Worm (Caenorhabditis elegans) whole organism, young adult: ENCODE measurements around the gene erfa-3.

Experiments used
- F37B4.10 ChIP-seq: fragments of 200-800 bp; sonication (Bioruptor generic); IDR thresholded peaks from 2 replicates; pipeline ENCODE4 v1.3.6; 2022; ENCODE audit warnings: missing genetic modification characterization, missing compliant biosample characterization
- Y53G8AR.9 ChIP-seq: fragments of 200-800 bp; sonication (Bioruptor generic); conservative IDR thresholded peaks from 2 replicates; pipeline ENCODE4 v1.3.6; 2022; ENCODE audit warnings: missing genetic modification reagents, missing genetic modification characterization, missing compliant biosample characterization
- nfya-1 ChIP-seq: sonication (generic microtip); optimal IDR thresholded peaks from 2 replicates; lab custom pipeline; 2017; ENCODE audit warnings: antibody characterized with exemption, missing compliant biosample characterization, missing genetic modification characterization, borderline replicate concordance; ENCODE audit not compliant: insufficient read depth

- TF ChIP-seq Y53G8AR.9 (GFP tag; lab: Robert Waterston, UW) (no peak), F37B4.10 (GFP tag; lab: Robert Waterston, UW) (no peak), nfya-1 (no peak)
These were observed 25.3 kb downstream of the erfa-3 start, which contains the start of gene Y42A5A.1 for ce11 chrV:11087519-11087998.
